Worm (Caenorhabditis elegans) whole organism, L3 larva: Measurements from ENCODE around the gene lec-3.

ENCODE experiments used
- R02D3.7 ChIP-seq: fragments of 150-350 bp; optimal IDR thresholded peaks from 2 replicates; lab custom pipeline; 2014; ENCODE audit warnings: missing biosample characterization, missing genetic modification characterization
- ZK546.5 ChIP-seq: sonication (generic microtip); optimal IDR thresholded peaks from 2 replicates; lab custom pipeline; 2017; ENCODE audit warnings: missing biosample characterization, missing genetic modification characterization
- aly-2 ChIP-seq: fragments of 150-350 bp; optimal IDR thresholded peaks from 2 replicates; lab custom pipeline; 2014; ENCODE audit warnings: missing biosample characterization, missing genetic modification characterization
- ama-1 ChIP-seq: fragments of 150-350 bp; optimal IDR thresholded peaks from 2 replicates; lab custom pipeline; 2018
- ceh-16 ChIP-seq: sonication (generic microtip); optimal IDR thresholded peaks from 2 replicates; lab custom pipeline; 2017; ENCODE audit warnings: missing biosample characterization, missing genetic modification characterization
- ceh-28 ChIP-seq: fragments of 150-350 bp; optimal IDR thresholded peaks from 2 replicates; lab custom pipeline; 2014; ENCODE audit warnings: missing biosample characterization, missing genetic modification reagents, missing genetic modification characterization
- ceh-82 ChIP-seq: fragments of 150-350 bp; optimal IDR thresholded peaks from 2 replicates; lab custom pipeline; 2014; ENCODE audit warnings: missing biosample characterization, missing genetic modification characterization
- ceh-9 ChIP-seq: sonication (generic microtip); optimal IDR thresholded peaks from 2 replicates; lab custom pipeline; 2018; ENCODE audit warnings: missing biosample characterization, missing genetic modification characterization
- daf-12 ChIP-seq: fragments of 150-350 bp; optimal IDR thresholded peaks from 2 replicates; lab custom pipeline; 2014; ENCODE audit warnings: missing biosample characterization, missing genetic modification reagents, missing genetic modification characterization
- egl-5 ChIP-seq: fragments of 150-350 bp; optimal IDR thresholded peaks from 2 replicates; lab custom pipeline; 2017; ENCODE audit warnings: missing biosample characterization, missing genetic modification reagents, missing genetic modification characterization, inconsistent platforms
- elt-1 ChIP-seq: fragments of 150-350 bp; optimal IDR thresholded peaks from 2 replicates; lab custom pipeline; 2014; ENCODE audit warnings: missing biosample characterization, missing genetic modification characterization
- elt-2 ChIP-seq: sonication (generic microtip); optimal IDR thresholded peaks from 2 replicates; lab custom pipeline; 2016; ENCODE audit warnings: missing genetic modification reagents, mild to moderate bottlenecking, missing genetic modification characterization, missing compliant biosample characterization
- elt-3 ChIP-seq, 3 experiments: fragments of 150-350 bp in 1 of 3; sonication (generic microtip) in 2 of 3; optimal IDR thresholded peaks; 2 replicates in 2 of 3; 4 replicates in 1 of 3; lab custom pipeline; 2014 to 2017; ENCODE audit warnings: missing biosample characterization in 3 of 3, missing genetic modification characterization in 3 of 3
- fkh-2 ChIP-seq: fragments of 150-350 bp; optimal IDR thresholded peaks from 2 replicates; lab custom pipeline; 2014; ENCODE audit warnings: missing biosample characterization, missing genetic modification reagents, missing genetic modification characterization
- hmg-11 ChIP-seq: sonication (generic microtip); optimal IDR thresholded peaks from 2 replicates; lab custom pipeline; 2016; ENCODE audit warnings: missing genetic modification characterization, missing compliant biosample characterization
- jun-1 ChIP-seq: fragments of 150-350 bp; optimal IDR thresholded peaks from 2 replicates; lab custom pipeline; 2014; ENCODE audit warnings: missing biosample characterization, missing genetic modification reagents, missing genetic modification characterization
- lin-39 ChIP-seq: fragments of 150-350 bp; optimal IDR thresholded peaks from 2 replicates; lab custom pipeline; 2018; ENCODE audit warnings: missing biosample characterization, missing genetic modification reagents, missing genetic modification characterization
- lsy-12 ChIP-seq: sonication (generic microtip); optimal IDR thresholded peaks from 2 replicates; lab custom pipeline; 2016; ENCODE audit warnings: mild to moderate bottlenecking, missing genetic modification characterization, missing compliant biosample characterization
- mdl-1 ChIP-seq: fragments of 150-350 bp; optimal IDR thresholded peaks from 2 replicates; lab custom pipeline; 2014; ENCODE audit warnings: missing biosample characterization, missing genetic modification characterization
- mml-1 ChIP-seq: fragments of 150-350 bp; sonication (generic microtip); optimal IDR thresholded peaks from 3 replicates; lab custom pipeline; 2014; ENCODE audit warnings: missing biosample characterization, missing genetic modification characterization
- nhr-11 ChIP-seq: fragments of 150-350 bp; optimal IDR thresholded peaks from 2 replicates; lab custom pipeline; 2014; ENCODE audit warnings: missing biosample characterization, missing genetic modification characterization
- nhr-12 ChIP-seq: fragments of 150-350 bp; optimal IDR thresholded peaks from 2 replicates; lab custom pipeline; 2014; ENCODE audit warnings: missing biosample characterization, missing genetic modification characterization
- nhr-23 ChIP-seq: fragments of 150-350 bp; optimal IDR thresholded peaks from 2 replicates; lab custom pipeline; 2014; ENCODE audit warnings: missing biosample characterization, missing genetic modification reagents, missing genetic modification characterization
- nhr-43 ChIP-seq: sonication (generic microtip); optimal IDR thresholded peaks from 2 replicates; lab custom pipeline; 2016; ENCODE audit warnings: mild to moderate bottlenecking, missing genetic modification characterization, missing compliant biosample characterization; ENCODE audit not compliant: poor library complexity, severe bottlenecking
- nhr-67 ChIP-seq: fragments of 150-350 bp; optimal IDR thresholded peaks from 2 replicates; lab custom pipeline; 2014; ENCODE audit warnings: missing biosample characterization, missing genetic modification characterization
- nhr-77 ChIP-seq: fragments of 150-350 bp; optimal IDR thresholded peaks from 2 replicates; lab custom pipeline; 2014; ENCODE audit warnings: missing biosample characterization, missing genetic modification characterization
- pqm-1 ChIP-seq: fragments of 150-350 bp; optimal IDR thresholded peaks from 2 replicates; lab custom pipeline; 2017; ENCODE audit warnings: missing biosample characterization, missing genetic modification characterization, inconsistent platforms
- skn-1 ChIP-seq: fragments of 150-350 bp; optimal IDR thresholded peaks from 2 replicates; lab custom pipeline; 2014; ENCODE audit warnings: missing biosample characterization, missing genetic modification characterization
- tbx-2 ChIP-seq: sonication (generic microtip); optimal IDR thresholded peaks from 2 replicates; lab custom pipeline; 2016; ENCODE audit warnings: mild to moderate bottlenecking, missing genetic modification characterization, missing compliant biosample characterization
- unc-39 ChIP-seq: sonication (generic microtip); optimal IDR thresholded peaks from 4 replicates; lab custom pipeline; 2017; ENCODE audit warnings: missing biosample characterization, missing genetic modification characterization
- ztf-11 ChIP-seq: fragments of 150-350 bp; optimal IDR thresholded peaks from 2 replicates; lab custom pipeline; 2014; ENCODE audit warnings: missing biosample characterization, missing genetic modification characterization

lec-3 gene

DNA sequence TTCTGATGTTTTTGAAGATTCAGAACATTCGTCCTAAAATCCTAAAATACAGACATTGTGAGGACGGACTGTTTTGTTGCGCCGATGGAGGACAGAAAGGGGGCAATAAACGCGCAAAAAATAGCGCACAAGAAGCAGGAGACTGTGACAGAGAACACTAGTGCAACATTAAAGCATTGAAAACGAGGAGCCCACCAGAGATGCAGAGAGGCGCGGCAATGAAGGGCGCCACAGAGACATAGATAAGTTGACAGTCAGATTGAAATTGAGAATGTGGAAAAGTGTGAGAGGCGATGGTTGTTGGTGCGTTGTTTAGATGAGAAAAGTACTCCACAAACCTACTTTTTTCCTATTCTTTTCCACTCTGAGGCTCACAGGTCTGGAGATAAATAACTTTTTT is 15.9 kb upstream of the lec-3 start, which contains the start of gene aakg-5 (continued):
- no peak for TF ChIP-seq unc-39 (tag; lab: Kevin White, UChicago)

DNA sequence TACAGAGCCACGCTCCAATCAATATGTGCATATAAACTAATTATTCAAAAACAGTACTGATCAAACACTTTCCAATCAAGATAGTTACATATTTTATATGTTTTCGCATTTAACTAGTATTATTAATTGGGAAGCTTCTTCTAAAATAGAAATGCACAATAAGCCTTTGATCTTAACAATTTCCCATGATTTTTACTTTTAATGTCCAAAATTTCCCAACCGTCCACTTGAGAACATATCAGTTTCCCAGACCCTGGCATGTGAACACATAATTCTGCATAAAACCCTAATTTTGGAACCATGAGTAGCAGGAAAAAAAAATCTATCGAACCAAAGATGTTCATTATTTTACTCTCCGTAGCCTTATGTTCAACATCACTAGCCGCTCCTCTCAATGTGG is 14.5 kb upstream of the lec-3 start, which contains the start of gene R53.8:
Gene R53.8 (plus strand): TSS at position 301 of the 400 bp plus-strand sequence.
- TF ChIP-seq ceh-28 (tag; lab: Kevin White, UChicago) (no peak), ceh-16 (no peak), fkh-2 (tag; lab: Kevin White, UChicago) (no peak), aly-2 (tag; lab: Kevin White, UChicago) (no peak), nhr-11 (tag; lab: Kevin White, UChicago) (no peak), nhr-43 (tag; lab: Kevin White, UChicago) (no peak), R02D3.7 (tag; lab: Kevin White, UChicago) (no peak)

DNA sequence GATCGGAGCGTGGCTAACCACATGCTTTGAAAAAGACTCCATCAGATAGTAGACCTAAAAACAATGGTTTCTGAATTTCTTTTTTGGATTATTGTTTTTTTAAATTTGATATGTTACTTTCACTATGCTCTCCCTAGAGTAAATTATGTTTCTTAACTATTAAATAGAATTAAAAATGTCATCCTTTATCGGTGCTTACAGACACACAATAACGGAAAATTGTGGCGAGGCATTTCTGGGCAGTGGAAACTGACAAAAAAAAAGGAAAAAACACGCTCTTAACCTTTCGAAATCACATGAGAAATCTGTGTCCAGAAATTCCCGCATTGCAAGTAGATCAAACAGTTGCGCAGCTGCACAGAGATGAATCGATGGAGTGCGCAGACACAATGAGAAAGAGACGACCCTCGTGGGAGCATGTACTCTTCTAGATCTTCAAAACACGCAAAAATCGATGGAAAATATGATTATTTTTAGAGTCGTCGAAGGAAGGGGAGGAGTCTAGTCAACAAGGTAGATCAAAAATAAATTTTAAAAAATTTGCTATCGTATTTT is 10.8 kb upstream of the lec-3 start, which contains the start of gene ZK892.6:
Gene ZK892.6 (minus strand): TSS at position 51 of the 555 bp plus-strand sequence.
- TF ChIP-seq fkh-2 (tag; lab: Kevin White, UChicago) (no peak), ama-1 (lab: Kevin White, UChicago) (no peak), mdl-1 (no peak), ceh-28 (tag; lab: Kevin White, UChicago) (no peak), R02D3.7 (tag; lab: Kevin White, UChicago) (no peak), pqm-1 (tag; lab: Kevin White, UChicago) (no peak), elt-1 (tag; lab: Kevin White, UChicago) (no peak), ceh-9 (tag; lab: Kevin White, UChicago) (no peak), egl-5 (tag; lab: Kevin White, UChicago) (no peak), tbx-2 (no peak), ztf-11 (tag; lab: Kevin White, UChicago) (no peak), nhr-12 (tag; lab: Kevin White, UChicago) (no peak), ZK546.5 (tag; lab: Kevin White, UChicago) (no peak)

DNA sequence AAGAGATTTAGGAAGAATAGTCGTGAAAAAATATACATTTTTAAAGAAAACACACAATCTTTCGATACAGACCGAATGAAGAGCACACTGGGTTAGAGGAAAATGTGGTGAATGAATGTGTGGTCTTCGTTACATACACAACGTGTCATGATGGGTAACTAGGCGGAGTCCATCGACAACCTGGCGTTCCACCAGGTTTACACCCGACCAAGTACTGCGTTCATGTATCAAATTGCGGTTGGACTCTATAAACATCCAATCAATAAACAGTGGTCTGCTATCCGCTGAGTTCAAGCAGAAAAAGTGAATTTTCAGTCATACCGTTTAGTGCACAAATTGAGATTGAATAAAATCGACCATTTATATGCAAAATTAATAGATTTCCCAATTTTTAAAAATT is 9.2 kb upstream of the lec-3 start, which contains the start of gene sdz-38:
Gene sdz-38 (minus strand): TSS at position 101 of the 400 bp plus-strand sequence.
- no peak for TF ChIP-seq elt-3 (tag; optimal IDR thresholded peaks at IDR 0.05; lab: Kevin White, UChicago)
- no peak for TF ChIP-seq ZK546.5 (tag; lab: Kevin White, UChicago)
- no peak for TF ChIP-seq fkh-2 (tag; lab: Kevin White, UChicago)
- TF ChIP-seq elt-2 (tag; lab: Kevin White, UChicago): no peak
- no peak for TF ChIP-seq unc-39 (tag; lab: Kevin White, UChicago)
- no peak for TF ChIP-seq lin-39
- TF ChIP-seq nhr-11 (tag; lab: Kevin White, UChicago): no peak
- TF ChIP-seq nhr-67 (tag; lab: Kevin White, UChicago): no peak
- no peak for TF ChIP-seq skn-1 (tag; lab: Kevin White, UChicago)
- no peak for TF ChIP-seq R02D3.7 (tag; lab: Kevin White, UChicago)
- TF ChIP-seq mml-1: no peak
- TF ChIP-seq nhr-43 (tag; lab: Kevin White, UChicago): no peak
- TF ChIP-seq mdl-1: no peak
- TF ChIP-seq nhr-23 (tag; lab: Kevin White, UChicago): no peak
- TF ChIP-seq ceh-9 (tag; lab: Kevin White, UChicago): no peak
- no peak for TF ChIP-seq nhr-77 (tag; lab: Kevin White, UChicago)
- TF ChIP-seq lsy-12 (tag; lab: Kevin White, UChicago): no peak
- no peak for TF ChIP-seq ceh-82 (tag; lab: Kevin White, UChicago)
- TF ChIP-seq daf-12 (tag; lab: Kevin White, UChicago): no peak

DNA sequence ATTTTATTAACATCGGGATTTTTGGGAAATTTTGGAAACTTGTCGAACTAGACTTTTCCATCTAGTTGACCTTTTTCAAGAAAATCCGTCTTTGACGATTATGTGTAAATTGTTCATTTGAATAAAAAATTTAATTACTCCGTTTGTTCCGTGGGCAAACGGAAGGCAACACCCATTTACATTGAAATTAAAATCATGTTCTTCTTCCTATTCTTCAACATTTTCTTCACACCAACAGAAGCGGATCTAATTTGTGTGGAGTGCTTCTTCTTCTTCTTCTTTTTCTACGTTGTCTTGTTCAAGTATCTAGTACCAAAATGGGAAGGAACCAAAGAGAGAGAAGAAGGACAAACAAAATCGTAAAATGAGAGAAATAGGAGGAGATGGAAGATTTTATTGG is 8.5 kb upstream of the lec-3 start:
- no peak for TF ChIP-seq unc-39 (tag; lab: Kevin White, UChicago)
- no peak for TF ChIP-seq nhr-67 (tag; lab: Kevin White, UChicago)
- TF ChIP-seq hmg-11: no peak
- no peak for TF ChIP-seq nhr-77 (tag; lab: Kevin White, UChicago)
- TF ChIP-seq elt-3 (tag; optimal IDR thresholded peaks at IDR 0.05; lab: Kevin White, UChicago): no peak
- TF ChIP-seq egl-5 (tag; lab: Kevin White, UChicago): no peak
- no peak for TF ChIP-seq jun-1 (tag; lab: Kevin White, UChicago)
